Fruit fly (Drosophila melanogaster): ENCODE data around the gene stops.

The stops gene

dm6 chr3R:31130566-31130965 is 38.3 kb downstream of the stops start, which contains the start of gene Ktch:
Ktch (minus strand) TSS chr3R:31130666.
- no peak for TF ChIP-seq CG17801 (GFP tag; optimal IDR thresholded peaks at IDR 0.05; ENCODE audit: partially characterized antibody)

- TF ChIP-seq CG17801 (GFP tag; optimal IDR thresholded peaks at IDR 0.05; ENCODE audit: partially characterized antibody) = no peak
Measured at dm6 chr3R:31127357-31127775, 41.5 kb downstream of the stops start.

- TF ChIP-seq CG17801 (GFP tag; optimal IDR thresholded peaks at IDR 0.05; ENCODE audit: partially characterized antibody) = no peak
Measured at dm6 chr3R:31125746-31126199, 43.1 kb downstream of the stops start, which contains the start of gene CG15554. CG15554 (plus strand) TSS chr3R:31126149.

dm6 chr3R:31123315-31123714 is 45.6 kb downstream of the stops start, which contains the start of gene Prosalpha3T:
Prosalpha3T (minus strand) TSS chr3R:31123415.
- TF ChIP-seq CG17801 (GFP tag; optimal IDR thresholded peaks at IDR 0.05; ENCODE audit: partially characterized antibody) = no peak

DNA sequence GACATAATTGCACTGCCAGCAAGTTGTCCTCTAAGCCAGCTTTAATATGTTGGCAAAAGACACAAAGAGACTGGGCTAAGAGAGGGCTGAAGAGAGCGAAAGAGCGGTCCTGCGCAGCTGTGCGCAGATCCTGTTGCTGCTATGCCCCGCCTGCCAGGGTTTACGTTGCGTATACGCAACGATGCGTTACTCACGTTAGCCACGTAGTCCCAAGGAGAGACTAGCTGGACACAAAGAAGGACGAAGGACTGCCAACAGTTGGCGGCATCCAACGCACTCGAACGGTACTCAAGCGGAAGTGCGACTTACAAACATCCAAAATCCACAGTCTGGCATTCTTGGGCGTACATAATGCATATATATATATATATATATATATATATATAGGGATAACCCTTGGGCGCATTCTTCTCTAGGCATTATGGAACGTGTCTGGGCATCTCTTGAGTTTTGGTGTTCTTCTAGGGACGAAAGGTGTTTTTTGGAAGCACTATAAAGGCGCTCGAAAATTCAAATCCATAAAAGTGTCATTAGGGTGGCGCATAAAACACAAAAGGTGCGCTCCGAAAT is 49.0 kb downstream of the stops start:
- no peak for TF ChIP-seq CG17801 (GFP tag; optimal IDR thresholded peaks at IDR 0.05; ENCODE audit: partially characterized antibody)

- no peak for TF ChIP-seq CG17801 (GFP tag; optimal IDR thresholded peaks at IDR 0.05; ENCODE audit: partially characterized antibody)
Measured at dm6 chr3R:31109126-31109525, 59.8 kb downstream of the stops start, which contains the start of gene Mayo. Mayo (minus strand) TSS chr3R:31109191.

Measured in ovary, adult (tissue).